Fruit fly (Drosophila melanogaster): Measurements from ENCODE around the gene CG45491.

CG45491 gene

dm6 chrX:19897328-19897990, 41.3 kb downstream of the CG45491 start (continued):
- TF ChIP-seq CG2889 (GFP tag; IDR thresholded peaks at IDR 0.05) (no peak), crc (GFP tag; optimal IDR thresholded peaks at IDR 0.05) (no peak), Med (GFP tag) (peak; percentile 3), CG8359 (GFP tag; optimal IDR thresholded peaks at IDR 0.05; ENCODE audit: borderline replicate concordance) (no peak), CG4360 (GFP tag; IDR thresholded peaks at IDR 0.05) (no peak), peb (GFP tag; IDR thresholded peaks at IDR 0.05) (no peak), CG5245 (GFP tag; optimal IDR thresholded peaks at IDR 0.05) (no peak), CG11696 (GFP tag; IDR thresholded peaks at IDR 0.05) (peak; percentile 77), pb (GFP tag; optimal IDR thresholded peaks at IDR 0.05) (no peak), CG7556 (GFP tag; optimal IDR thresholded peaks at IDR 0.05) (peak; percentile 18), CG13624 (GFP tag; optimal IDR thresholded peaks at IDR 0.05) (peak; percentile 1), vnd (GFP tag; IDR thresholded peaks at IDR 0.05; ENCODE audit: partially characterized antibody) (0 out of 3 replicates have a peak, but pooled peaks have one; percentile 9), wdn (GFP tag; IDR thresholded peaks at IDR 0.05) (no peak), gcm2 (GFP tag; optimal IDR thresholded peaks at IDR 0.05) (no peak), CG30403 (GFP tag; optimal IDR thresholded peaks at IDR 0.05) (no peak), D19B (GFP tag; optimal IDR thresholded peaks at IDR 0.05) (no peak), CG31365 (tag; optimal IDR thresholded peaks at IDR 0.05) (no peak), cad (GFP tag; optimal IDR thresholded peaks at IDR 0.05) (no peak), HmgD (GFP tag; optimal IDR thresholded peaks at IDR 0.05) (no peak), jing (GFP tag; optimal IDR thresholded peaks at IDR 0.05) (no peak), CG2116 (GFP tag; optimal IDR thresholded peaks at IDR 0.05) (no peak), CG10543 (GFP tag; optimal IDR thresholded peaks at IDR 0.05) (peak; percentile 15), Lim3 (GFP tag; IDR thresholded peaks at IDR 0.05) (no peak), CG13424 (tag; optimal IDR thresholded peaks at IDR 0.05) (no peak), Aef1 (GFP tag; IDR thresholded peaks at IDR 0.05) (no peak), CG12942 (GFP tag; optimal IDR thresholded peaks at IDR 0.05) (no peak), CG9817 (tag; optimal IDR thresholded peaks at IDR 0.05) (no peak), kay (GFP tag; optimal IDR thresholded peaks at IDR 0.05) (no peak), CG7372 (GFP tag; IDR thresholded peaks at IDR 0.05) (no peak), exex (tag; optimal IDR thresholded peaks at IDR 0.05) (no peak), MTF-1 (GFP tag; optimal IDR thresholded peaks at IDR 0.05; ENCODE audit: borderline replicate concordance) (no peak), CG13775 (GFP tag; optimal IDR thresholded peaks at IDR 0.05) (no peak), usp (GFP tag; optimal IDR thresholded peaks at IDR 0.05) (no peak), dmrt11E (tag; optimal IDR thresholded peaks at IDR 0.05) (peak; percentile 3), fd102C (GFP tag; optimal IDR thresholded peaks at IDR 0.05) (no peak), CG12391 (tag; optimal IDR thresholded peaks at IDR 0.05) (no peak), Ada2b (GFP tag; IDR thresholded peaks at IDR 0.05) (no peak), CG15269 (tag; optimal IDR thresholded peaks at IDR 0.05) (no peak), CTCF (GFP tag; optimal IDR thresholded peaks at IDR 0.05) (peak; percentile 87), Sry-δ (GFP tag; optimal IDR thresholded peaks at IDR 0.05) (no peak), CG1233 (GFP tag; optimal IDR thresholded peaks at IDR 0.05) (no peak), danr (GFP tag; IDR thresholded peaks at IDR 0.05) (no peak), CG1832 (GFP tag; optimal IDR thresholded peaks at IDR 0.05) (no peak), CG2120 (GFP tag; optimal IDR thresholded peaks at IDR 0.05) (no peak), schlank (tag; optimal IDR thresholded peaks at IDR 0.05) (no peak), Antp (GFP tag; optimal IDR thresholded peaks at IDR 0.05) (no peak), dpn (GFP tag; optimal IDR thresholded peaks at IDR 0.05) (no peak), dysf (GFP tag; IDR thresholded peaks at IDR 0.05) (peak; percentile 14; the same call in 1 of the 3 replicates), scrt (GFP tag; optimal IDR thresholded peaks at IDR 0.05) (no peak), Oaz (GFP tag; IDR thresholded peaks at IDR 0.05) (no peak), Usf (GFP tag; optimal IDR thresholded peaks at IDR 0.05) (no peak), zen (tag; optimal IDR thresholded peaks at IDR 0.05) (no peak)
